Worm (Caenorhabditis elegans) whole organism, young adult: ENCODE data around the gene nhr-139.

ENCODE experiments used
- B0019.2 ChIP-seq: fragments of 200-800 bp; sonication (Bioruptor generic); conservative IDR thresholded peaks from 2 replicates; pipeline ENCODE4 v1.3.6; 2022; ENCODE audit warnings: missing genetic modification reagents, missing genetic modification characterization, missing compliant biosample characterization
- B0261.1 ChIP-seq: sonication (generic microtip); optimal IDR thresholded peaks from 2 replicates; lab custom pipeline; 2016; ENCODE audit warnings: mild to moderate bottlenecking, missing genetic modification characterization, moderate library complexity, missing compliant biosample characterization
- F22D6.2 ChIP-seq: sonication (generic microtip); optimal IDR thresholded peaks from 2 replicates; lab custom pipeline; 2016; ENCODE audit warnings: mild to moderate bottlenecking, missing genetic modification characterization, missing compliant biosample characterization
- F49E8.2 ChIP-seq: sonication (generic microtip); optimal IDR thresholded peaks from 3 replicates; lab custom pipeline; 2017; ENCODE audit warnings: missing genetic modification characterization, mild to moderate bottlenecking, missing compliant biosample characterization, antibody characterized with exemption, moderate library complexity; ENCODE audit not compliant: insufficient read depth
- F55B11.4 ChIP-seq: sonication (generic microtip); optimal IDR thresholded peaks from 2 replicates; lab custom pipeline; 2016; ENCODE audit warnings: missing compliant biosample characterization, missing genetic modification characterization, borderline replicate concordance; ENCODE audit not compliant: insufficient read depth
- F57A8.1 ChIP-seq: fragments of 200-800 bp; sonication (Bioruptor generic); optimal IDR thresholded peaks from 2 replicates; lab custom pipeline; 2018; ENCODE audit warnings: mild to moderate bottlenecking, missing genetic modification characterization, moderate library complexity, missing compliant biosample characterization
- T07F8.4 ChIP-seq: sonication (generic microtip); optimal IDR thresholded peaks from 2 replicates; lab custom pipeline; 2016; ENCODE audit warnings: mild to moderate bottlenecking, missing genetic modification characterization, moderate library complexity, missing compliant biosample characterization
- Y53G8AR.9 ChIP-seq: fragments of 200-800 bp; sonication (Bioruptor generic); conservative IDR thresholded peaks from 2 replicates; pipeline ENCODE4 v1.3.6; 2022; ENCODE audit warnings: missing genetic modification reagents, missing genetic modification characterization, missing compliant biosample characterization
- ZK185.1 ChIP-seq: sonication (generic microtip); optimal IDR thresholded peaks from 2 replicates; lab custom pipeline; 2016; ENCODE audit warnings: mild to moderate bottlenecking, missing genetic modification characterization, missing compliant biosample characterization; ENCODE audit not compliant: poor library complexity, severe bottlenecking
- attf-5 ChIP-seq: fragments of 200-800 bp; sonication (Bioruptor generic); optimal IDR thresholded peaks from 2 replicates; lab custom pipeline; 2018; ENCODE audit warnings: mild to moderate bottlenecking, missing genetic modification characterization, missing compliant biosample characterization
- cebp-1 ChIP-seq, 2 experiments: fragments of 200-800 bp in 1 of 2; sonication (Bioruptor generic) in 1 of 2; sonication (generic microtip) in 1 of 2; IDR thresholded peaks in 1 of 2; optimal IDR thresholded peaks in 1 of 2; 2 replicates each; pipeline versions ENCODE4 v1.3.6 to Lab custom; 2017 to 2022; ENCODE audit warnings: missing compliant biosample characterization in 2 of 2, missing genetic modification characterization in 2 of 2, mild to moderate bottlenecking in 1 of 2, missing genetic modification reagents in 1 of 2, moderate library complexity in 1 of 2
- cebp-2 ChIP-seq: fragments of 200-800 bp; sonication (Bioruptor generic); IDR thresholded peaks from 2 replicates; pipeline ENCODE4 v1.3.6; 2022; ENCODE audit warnings: missing genetic modification characterization, missing compliant biosample characterization
- ceh-27 ChIP-seq: fragments of 200-800 bp; sonication (Bioruptor generic); optimal IDR thresholded peaks from 2 replicates; lab custom pipeline; 2018; ENCODE audit warnings: mild to moderate bottlenecking, missing genetic modification characterization, moderate library complexity, missing compliant biosample characterization
- ceh-58 ChIP-seq: fragments of 200-800 bp; sonication (Bioruptor generic); IDR thresholded peaks from 2 replicates; pipeline ENCODE4 v1.3.6; 2022; ENCODE audit warnings: missing genetic modification characterization, missing compliant biosample characterization
- ceh-79 ChIP-seq: sonication (generic microtip); optimal IDR thresholded peaks from 2 replicates; lab custom pipeline; 2017; ENCODE audit warnings: mild to moderate bottlenecking, missing genetic modification characterization, missing compliant biosample characterization
- ceh-91 ChIP-seq: fragments of 200-800 bp; sonication (Bioruptor generic); IDR thresholded peaks from 2 replicates; pipeline ENCODE4 v1.3.6; 2022; ENCODE audit warnings: missing genetic modification reagents, missing genetic modification characterization, missing compliant biosample characterization
- dox-1 ChIP-seq: fragments of 200-800 bp; sonication (Bioruptor generic); IDR thresholded peaks from 2 replicates; pipeline ENCODE4 v1.3.6; 2022; ENCODE audit warnings: missing genetic modification reagents, missing genetic modification characterization, missing compliant biosample characterization
- egl-18 ChIP-seq: fragments of 200-800 bp; sonication (Bioruptor generic); IDR thresholded peaks from 2 replicates; pipeline ENCODE4 v1.3.6; 2022; ENCODE audit warnings: missing genetic modification reagents, missing genetic modification characterization, missing compliant biosample characterization
- ekl-4 ChIP-seq: fragments of 200-800 bp; sonication (Bioruptor generic); IDR thresholded peaks from 2 replicates; pipeline ENCODE4 v1.3.6; 2022; ENCODE audit warnings: missing genetic modification reagents, missing genetic modification characterization, missing compliant biosample characterization
- hsf-1 ChIP-seq: fragments of 200-800 bp; sonication (Bioruptor generic); IDR thresholded peaks from 2 replicates; pipeline ENCODE4 v1.3.6; 2022; ENCODE audit warnings: missing genetic modification reagents, missing genetic modification characterization, missing compliant biosample characterization
- let-526 ChIP-seq: fragments of 200-800 bp; sonication (Bioruptor generic); IDR thresholded peaks from 2 replicates; pipeline ENCODE4 v1.3.6; 2022; ENCODE audit warnings: missing genetic modification reagents, missing genetic modification characterization, missing compliant biosample characterization
- lin-40 ChIP-seq: sonication (generic microtip); optimal IDR thresholded peaks from 2 replicates; lab custom pipeline; 2016; ENCODE audit warnings: missing genetic modification characterization, mild to moderate bottlenecking, missing compliant biosample characterization, missing genotype, missing genetic modification reagents
- lir-1 ChIP-seq: fragments of 200-800 bp; sonication (Bioruptor generic); conservative IDR thresholded peaks from 2 replicates; pipeline ENCODE4 v1.3.6; 2022; ENCODE audit warnings: missing genetic modification reagents, missing genetic modification characterization, missing compliant biosample characterization
- madf-6 ChIP-seq: fragments of 200-800 bp; sonication (Bioruptor generic); IDR thresholded peaks from 2 replicates; pipeline ENCODE4 v1.3.6; 2022; ENCODE audit warnings: missing genetic modification reagents, missing genetic modification characterization, missing compliant biosample characterization
- mxl-1 ChIP-seq: sonication (generic microtip); optimal IDR thresholded peaks from 2 replicates; lab custom pipeline; 2016; ENCODE audit warnings: missing genetic modification characterization, missing compliant biosample characterization
- nfya-2 ChIP-seq: fragments of 200-800 bp; sonication (Bioruptor generic); IDR thresholded peaks from 2 replicates; pipeline ENCODE4 v1.3.6; 2022; ENCODE audit warnings: missing genetic modification reagents, missing genetic modification characterization, missing compliant biosample characterization
- nfyb-1 ChIP-seq: fragments of 200-800 bp; sonication (Bioruptor generic); IDR thresholded peaks from 2 replicates; pipeline ENCODE4 v1.3.6; 2022; ENCODE audit warnings: missing genetic modification reagents, missing genetic modification characterization, missing compliant biosample characterization
- nhr-120 ChIP-seq: fragments of 200-800 bp; sonication (Bioruptor generic); IDR thresholded peaks from 2 replicates; pipeline ENCODE4 v1.3.6; 2022; ENCODE audit warnings: missing genetic modification characterization, missing compliant biosample characterization
- nhr-27 ChIP-seq: fragments of 200-800 bp; sonication (Bioruptor generic); optimal IDR thresholded peaks from 2 replicates; lab custom pipeline; 2018; ENCODE audit warnings: mild to moderate bottlenecking, missing genetic modification characterization, moderate library complexity, missing compliant biosample characterization
- nhr-90 ChIP-seq: sonication (generic microtip); optimal IDR thresholded peaks from 2 replicates; lab custom pipeline; 2016; ENCODE audit warnings: missing genotype, mild to moderate bottlenecking, missing genetic modification characterization, missing compliant biosample characterization
- pbrm-1 ChIP-seq: fragments of 200-800 bp; sonication (Bioruptor generic); IDR thresholded peaks from 2 replicates; pipeline ENCODE4 v1.3.6; 2022; ENCODE audit warnings: missing genetic modification reagents, missing genetic modification characterization, missing compliant biosample characterization
- pha-4 ChIP-seq: fragments of 150-350 bp; sonication (generic microtip); optimal IDR thresholded peaks from 2 replicates; lab custom pipeline; 2014; ENCODE audit warnings: missing biosample characterization, missing genetic modification reagents, missing genetic modification characterization
- rpc-1 ChIP-seq, 2 experiments: fragments of 150-350 bp in 1 of 2; sonication (generic microtip) in 1 of 2; optimal IDR thresholded peaks; 2 replicates each; lab custom pipeline; 2014 to 2018; ENCODE audit warnings: missing biosample characterization in 1 of 2, missing genetic modification characterization in 1 of 2, missing genetic modification reagents in 1 of 2, missing genotype in 1 of 2
- snpc-1.3 ChIP-seq: sonication (generic microtip); optimal IDR thresholded peaks from 2 replicates; lab custom pipeline; 2017; ENCODE audit warnings: missing genetic modification characterization, mild to moderate bottlenecking, missing compliant biosample characterization, antibody characterized with exemption, moderate library complexity, missing genotype, missing genetic modification reagents; ENCODE audit not compliant: insufficient read depth
- snpc-3.4 ChIP-seq: sonication (generic microtip); optimal IDR thresholded peaks from 2 replicates; lab custom pipeline; 2017; ENCODE audit warnings: missing genetic modification characterization, mild to moderate bottlenecking, missing compliant biosample characterization, antibody characterized with exemption, moderate library complexity, missing genotype, missing genetic modification reagents
- sptf-2 ChIP-seq: fragments of 200-800 bp; sonication (Bioruptor generic); optimal IDR thresholded peaks from 2 replicates; lab custom pipeline; 2018; ENCODE audit warnings: mild to moderate bottlenecking, missing genetic modification characterization, missing compliant biosample characterization
- tbp1 ChIP-seq: fragments of 200-800 bp; sonication (Bioruptor generic); optimal IDR thresholded peaks from 2 replicates; lab custom pipeline; 2018; ENCODE audit warnings: mild to moderate bottlenecking, missing genetic modification characterization, missing compliant biosample characterization
- tlf-1 ChIP-seq: fragments of 200-800 bp; sonication (Bioruptor generic); optimal IDR thresholded peaks from 2 replicates; lab custom pipeline; 2018; ENCODE audit warnings: mild to moderate bottlenecking, missing genetic modification characterization, missing compliant biosample characterization
- unc-130 ChIP-seq: sonication (generic microtip); optimal IDR thresholded peaks from 2 replicates; lab custom pipeline; 2016; ENCODE audit warnings: missing genetic modification reagents, missing genetic modification characterization, missing compliant biosample characterization
- ztf-18 ChIP-seq: sonication (generic microtip); optimal IDR thresholded peaks from 2 replicates; lab custom pipeline; 2016; ENCODE audit warnings: missing genotype, mild to moderate bottlenecking, missing genetic modification characterization, missing compliant biosample characterization
- ztf-25 ChIP-seq: fragments of 200-800 bp; sonication (Bioruptor generic); IDR thresholded peaks from 2 replicates; pipeline ENCODE4 v1.3.6; 2022; ENCODE audit warnings: missing genetic modification reagents, missing genetic modification characterization, missing compliant biosample characterization
- ztf-3 ChIP-seq: fragments of 200-800 bp; sonication (Bioruptor generic); optimal IDR thresholded peaks from 2 replicates; lab custom pipeline; 2018; ENCODE audit warnings: mild to moderate bottlenecking, missing genetic modification characterization, missing compliant biosample characterization

nhr-139 gene

DNA sequence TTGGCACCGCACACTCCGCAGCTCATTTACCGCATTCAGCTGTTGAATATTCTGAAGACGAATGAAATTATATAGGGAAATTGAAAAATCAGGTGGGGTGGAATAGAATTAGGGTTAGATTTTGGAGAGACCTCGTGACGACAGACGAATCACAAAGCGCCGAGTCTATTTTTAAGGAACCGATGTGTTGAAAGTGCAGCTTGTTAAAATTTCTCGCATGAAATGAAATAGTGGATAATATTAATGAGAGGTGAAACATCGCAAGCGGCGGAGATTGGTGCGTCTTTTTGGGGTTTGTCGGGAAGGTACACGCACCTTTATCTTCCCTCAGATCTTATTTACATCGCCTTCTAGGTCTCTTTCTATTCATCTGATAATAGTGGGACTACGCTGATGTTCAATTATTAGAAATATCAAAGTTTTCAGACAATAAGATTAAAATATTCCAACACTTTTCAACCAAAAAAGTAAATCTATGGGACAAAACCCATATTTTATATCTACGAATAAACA lies 2.1 kb upstream of the nhr-139 start, which contains the start of gene nhr-140:
TSS of gene nhr-140 (minus strand) at position 51 of the 513 bp plus-strand sequence.
- TF ChIP-seq egl-18 (GFP tag; lab: Robert Waterston, UW) (no peak), madf-6 (GFP tag; lab: Robert Waterston, UW) (no peak)
- TF ChIP-seq, all 124 proteins: peak for 0

DNA sequence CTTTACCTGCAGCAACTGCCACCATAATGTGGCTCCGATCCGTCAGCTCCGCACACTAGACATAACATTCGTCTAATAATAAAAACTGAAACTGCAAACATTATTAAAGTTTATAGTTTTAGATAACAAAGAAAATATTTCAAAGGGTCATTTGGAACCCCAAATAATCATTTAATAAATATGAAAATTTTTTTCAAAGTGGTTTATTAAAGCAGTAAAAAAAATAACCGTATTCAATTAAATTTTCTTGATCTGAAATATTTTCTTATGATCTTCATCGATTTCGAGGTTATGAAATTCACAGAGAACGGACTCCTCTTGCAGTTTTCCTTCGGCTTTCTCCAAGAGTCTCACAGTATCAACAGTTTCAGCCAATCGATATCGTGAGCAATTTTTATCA lies 1.6 kb downstream of the nhr-139 start, which contains the start of gene nhr-163:
TSS of gene nhr-163 (minus strand) at position 101 of the 400 bp plus-strand sequence.
- no peak for TF ChIP-seq ztf-25 (GFP tag; lab: Robert Waterston, UW)
- no peak for TF ChIP-seq F49E8.2 (tag; lab: Kevin White, UChicago)
- TF ChIP-seq nhr-90 (tag; lab: Kevin White, UChicago) = no peak
- TF ChIP-seq attf-5 (GFP tag; lab: Kevin White, UChicago) = no peak
- TF ChIP-seq nhr-120 (GFP tag; lab: Robert Waterston, UW) = no peak
- TF ChIP-seq rpc-1 (optimal IDR thresholded peaks at IDR 0.05; lab: Kevin White, UChicago) = no peak
- TF ChIP-seq rpc-1 (tag; optimal IDR thresholded peaks at IDR 0.05; lab: Kevin White, UChicago) = no peak
- TF ChIP-seq tbp1 (GFP tag; lab: Kevin White, UChicago) = no peak
- TF ChIP-seq pha-4 = no peak
- TF ChIP-seq ekl-4 = no peak
- TF ChIP-seq hsf-1 (GFP tag; lab: Robert Waterston, UW) = no peak
- TF ChIP-seq ztf-3 (GFP tag; lab: Kevin White, UChicago) = no peak
- TF ChIP-seq lin-40 (tag; lab: Kevin White, UChicago) = no peak
- no peak for TF ChIP-seq ceh-27 (GFP tag; lab: Kevin White, UChicago)
- no peak for TF ChIP-seq tlf-1 (GFP tag; lab: Kevin White, UChicago)
- no peak for TF ChIP-seq F22D6.2 (tag; lab: Kevin White, UChicago)
- TF ChIP-seq snpc-3.4 (tag; lab: Kevin White, UChicago) = no peak
- no peak for TF ChIP-seq B0019.2

DNA sequence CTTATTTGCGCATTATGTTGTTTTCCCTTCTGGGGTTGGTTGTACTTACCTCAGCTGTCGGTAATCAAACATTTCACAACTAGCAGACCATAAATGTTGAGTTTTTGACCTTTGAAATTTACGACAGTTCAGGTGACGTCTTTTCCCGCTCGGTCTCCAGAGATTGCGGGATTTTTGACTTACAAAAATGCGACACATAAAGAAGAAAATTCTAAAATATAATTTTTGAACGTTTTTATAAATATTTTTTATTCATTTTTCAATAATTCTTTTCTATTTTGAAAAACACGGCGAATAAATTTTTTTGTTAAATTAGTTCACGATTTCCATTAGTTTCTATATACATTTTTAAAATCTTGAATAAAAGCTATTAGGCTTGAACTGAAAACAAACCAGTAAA lies 4.8 kb downstream of the nhr-139 start, which contains the start of gene nhr-161:
TSS of gene nhr-161 (minus strand) at position 101 of the 400 bp plus-strand sequence.
- TF ChIP-seq pbrm-1 (GFP tag; lab: Robert Waterston, UW) = no peak
- no peak for TF ChIP-seq ceh-27 (GFP tag; lab: Kevin White, UChicago)
- TF ChIP-seq sptf-2 (GFP tag; lab: Kevin White, UChicago) = no peak
- TF ChIP-seq pha-4 = no peak
- TF ChIP-seq ceh-91 = no peak
- TF ChIP-seq nhr-27 = no peak
- no peak for TF ChIP-seq snpc-1.3 (tag; lab: Kevin White, UChicago)
- no peak for TF ChIP-seq T07F8.4 (tag; lab: Kevin White, UChicago)
- no peak for TF ChIP-seq rpc-1 (optimal IDR thresholded peaks at IDR 0.05; lab: Kevin White, UChicago)
- TF ChIP-seq rpc-1 (tag; optimal IDR thresholded peaks at IDR 0.05; lab: Kevin White, UChicago) = no peak

DNA sequence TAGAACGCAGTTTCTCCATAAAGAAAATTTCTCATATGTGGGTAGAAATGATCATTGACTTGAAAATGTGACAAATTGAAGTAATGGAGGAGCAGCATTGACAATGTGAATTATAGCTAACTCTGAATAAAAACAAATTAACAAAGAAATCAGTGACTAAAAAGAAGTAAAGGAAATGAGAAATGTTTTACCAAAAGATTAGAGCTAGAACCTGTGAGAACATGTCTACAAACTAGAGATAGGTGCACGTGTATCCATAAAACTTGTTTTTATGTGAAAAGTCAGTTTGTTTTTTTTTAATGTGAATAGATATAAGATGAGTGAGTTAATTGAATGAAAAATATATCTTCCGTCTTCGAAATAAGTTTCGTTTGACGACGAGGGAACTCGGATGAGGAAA lies 8.6 kb downstream of the nhr-139 start, which contains the start of gene sre-12:
TSS of gene sre-12 (minus strand) at position 101 of the 400 bp plus-strand sequence.
- TF ChIP-seq unc-130 (GFP tag; lab: Kevin White, UChicago) = no peak
- no peak for TF ChIP-seq ZK185.1 (tag; lab: Kevin White, UChicago)
- no peak for TF ChIP-seq F55B11.4 (tag; lab: Kevin White, UChicago)
- no peak for TF ChIP-seq mxl-1 (tag; lab: Kevin White, UChicago)
- no peak for TF ChIP-seq ceh-58 (GFP tag; lab: Robert Waterston, UW)
- no peak for TF ChIP-seq cebp-1 (GFP tag; IDR thresholded peaks at IDR 0.05; lab: Robert Waterston, UW)
- TF ChIP-seq cebp-1 (tag; optimal IDR thresholded peaks at IDR 0.05; lab: Kevin White, UChicago) = no peak
- TF ChIP-seq nfyb-1 (GFP tag; lab: Robert Waterston, UW) = no peak
- TF ChIP-seq lir-1 (GFP tag; lab: Robert Waterston, UW) = no peak
- TF ChIP-seq nfya-2 (GFP tag; lab: Robert Waterston, UW) = no peak
- TF ChIP-seq ztf-3 (GFP tag; lab: Kevin White, UChicago) = no peak
- no peak for TF ChIP-seq ztf-18 (tag; lab: Kevin White, UChicago)
- no peak for TF ChIP-seq B0261.1
- TF ChIP-seq let-526 (GFP tag; lab: Robert Waterston, UW) = no peak
- no peak for TF ChIP-seq F57A8.1
- no peak for TF ChIP-seq pha-4
- no peak for TF ChIP-seq dox-1 (GFP tag; lab: Robert Waterston, UW)
- TF ChIP-seq ceh-79 (tag; lab: Kevin White, UChicago) = no peak
- TF ChIP-seq cebp-2 (GFP tag; lab: Robert Waterston, UW) = no peak
- no peak for TF ChIP-seq Y53G8AR.9 (GFP tag; lab: Robert Waterston, UW)
